Worm (Caenorhabditis elegans): Measurements from ENCODE around the gene E02H4.5.

E02H4.5 gene

DNA sequence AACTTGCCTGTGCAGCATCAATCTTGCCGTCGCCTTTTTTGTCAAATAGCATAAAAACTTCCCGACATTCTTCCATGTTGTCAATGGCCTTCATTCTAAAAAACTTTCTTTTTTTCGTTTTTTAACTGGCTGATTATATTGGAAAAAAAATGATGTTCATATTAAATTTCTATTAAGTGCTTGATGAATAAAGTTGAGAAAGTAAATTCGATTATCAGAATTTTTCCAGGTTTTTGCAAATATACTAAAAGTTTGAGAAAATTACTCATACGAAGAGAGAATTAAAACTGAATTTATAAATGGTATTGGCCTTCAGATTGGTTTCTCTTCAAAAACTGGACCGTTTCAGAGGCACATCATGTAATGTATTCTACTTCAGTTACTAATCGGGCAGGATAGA, 8.4 kb downstream of the E02H4.5 start, which contains the start of gene mlc-6:
TSS of gene mlc-6 (minus strand) at position 101 of the 400 bp plus-strand sequence.
- TF ChIP-seq dao-5 (tag; optimal IDR thresholded peaks at IDR 0.05), result no peak
- no peak for TF ChIP-seq W03F9.2 (tag; optimal IDR thresholded peaks at IDR 0.05)
- TF ChIP-seq him-1 (tag; optimal IDR thresholded peaks at IDR 0.05), result no peak

DNA sequence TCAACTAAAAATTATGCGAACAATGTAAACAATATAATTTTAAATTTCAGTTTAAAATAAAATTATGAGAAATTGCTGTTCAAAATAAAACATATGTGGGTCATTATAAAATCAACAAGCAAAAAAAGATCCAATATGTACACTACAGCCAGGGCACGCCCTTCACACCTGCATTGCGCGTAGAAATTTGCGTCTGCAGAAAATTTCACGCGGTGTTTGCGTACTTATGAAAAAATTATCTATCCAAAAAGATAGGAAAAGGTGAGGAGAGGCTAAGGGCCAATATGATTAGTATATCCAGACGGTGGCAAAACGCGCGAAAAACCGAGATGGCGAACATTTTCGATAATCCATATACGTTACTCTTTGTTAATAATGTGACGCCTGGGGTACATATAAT, 10.4 kb downstream of the E02H4.5 start:
- TF ChIP-seq him-1 (tag; optimal IDR thresholded peaks at IDR 0.05) (no peak), dao-5 (tag; optimal IDR thresholded peaks at IDR 0.05) (no peak), W03F9.2 (tag; optimal IDR thresholded peaks at IDR 0.05) (no peak)

DNA sequence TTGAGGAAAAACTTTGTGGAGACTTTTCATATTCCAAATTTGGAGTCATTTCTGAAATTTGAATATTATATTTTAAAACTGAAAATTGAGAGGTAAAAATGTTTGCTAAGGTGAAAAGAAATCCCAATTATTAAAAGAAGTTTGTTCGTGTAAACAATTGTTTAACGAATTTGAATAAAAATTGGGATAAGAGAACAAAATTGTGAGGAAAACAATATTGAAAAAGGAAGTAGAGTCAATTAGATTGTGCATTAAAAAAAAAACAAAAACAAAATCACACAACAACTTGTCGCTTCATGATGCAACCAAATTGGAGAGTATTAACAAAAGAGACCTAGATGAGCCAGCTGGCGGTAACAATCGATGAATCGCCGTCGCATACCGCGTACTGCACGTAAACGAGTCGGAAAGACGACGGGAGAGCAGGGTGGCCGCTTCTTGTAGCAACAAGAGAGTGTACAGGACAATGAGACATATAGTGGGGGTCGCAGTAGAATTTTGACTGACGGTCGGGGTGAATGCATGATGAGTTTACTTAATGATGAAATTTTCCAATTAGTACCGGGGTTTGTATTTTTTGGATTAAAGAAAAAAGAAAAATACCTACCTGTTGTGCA, 11.5 kb downstream of the E02H4.5 start, which contains the start of gene K04C1.3:
TSS of gene K04C1.3 (minus strand) at position 51 of the 617 bp plus-strand sequence.
- no peak for TF ChIP-seq W03F9.2 (tag; optimal IDR thresholded peaks at IDR 0.05)
- TF ChIP-seq dao-5 (tag; optimal IDR thresholded peaks at IDR 0.05), result no peak
- no peak for TF ChIP-seq him-1 (tag; optimal IDR thresholded peaks at IDR 0.05)

DNA sequence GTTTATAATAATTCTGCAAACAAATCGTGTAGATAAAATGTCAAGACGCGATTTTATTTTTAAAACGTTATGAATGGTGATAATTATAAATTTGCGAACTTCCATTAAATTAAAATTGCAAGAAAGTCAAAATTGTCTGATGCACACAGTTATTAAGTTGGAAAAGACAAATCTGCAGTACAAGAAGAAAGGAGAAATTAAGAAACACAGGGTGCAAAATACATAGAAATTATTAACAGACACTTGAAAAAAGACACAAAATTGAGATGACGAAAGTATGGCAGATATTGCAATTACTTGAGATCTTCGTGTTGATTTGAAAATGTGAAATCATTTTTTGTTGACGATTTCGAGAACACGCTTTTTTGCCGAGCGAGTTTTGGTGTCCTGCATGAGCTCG, 13.4 kb downstream of the E02H4.5 start:
- TF ChIP-seq dao-5 (tag; optimal IDR thresholded peaks at IDR 0.05) (no peak), W03F9.2 (tag; optimal IDR thresholded peaks at IDR 0.05) (no peak), him-1 (tag; optimal IDR thresholded peaks at IDR 0.05) (no peak)

DNA sequence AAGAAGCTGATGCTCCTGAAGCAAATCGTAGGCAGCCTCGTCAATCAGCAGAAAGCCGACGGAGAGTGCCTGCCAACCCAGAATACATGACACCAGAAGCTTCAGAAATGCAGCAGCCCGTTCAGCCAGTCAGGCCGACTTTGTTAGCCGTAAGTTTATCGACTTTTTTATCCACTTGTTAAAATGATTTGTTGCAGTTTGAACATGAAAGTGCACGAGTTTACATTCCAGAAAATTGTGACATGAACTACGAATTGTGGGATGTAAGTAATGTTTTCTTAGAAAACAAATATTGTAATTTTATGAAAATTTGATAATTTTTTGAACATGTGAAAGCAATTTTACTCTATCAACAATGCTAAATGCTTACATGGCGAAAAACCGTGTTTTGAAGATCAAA, 14.7 kb downstream of the E02H4.5 start:
- TF ChIP-seq W03F9.2 (tag; optimal IDR thresholded peaks at IDR 0.05), result no peak
- no peak for TF ChIP-seq dao-5 (tag; optimal IDR thresholded peaks at IDR 0.05)
- no peak for TF ChIP-seq him-1 (tag; optimal IDR thresholded peaks at IDR 0.05)

DNA sequence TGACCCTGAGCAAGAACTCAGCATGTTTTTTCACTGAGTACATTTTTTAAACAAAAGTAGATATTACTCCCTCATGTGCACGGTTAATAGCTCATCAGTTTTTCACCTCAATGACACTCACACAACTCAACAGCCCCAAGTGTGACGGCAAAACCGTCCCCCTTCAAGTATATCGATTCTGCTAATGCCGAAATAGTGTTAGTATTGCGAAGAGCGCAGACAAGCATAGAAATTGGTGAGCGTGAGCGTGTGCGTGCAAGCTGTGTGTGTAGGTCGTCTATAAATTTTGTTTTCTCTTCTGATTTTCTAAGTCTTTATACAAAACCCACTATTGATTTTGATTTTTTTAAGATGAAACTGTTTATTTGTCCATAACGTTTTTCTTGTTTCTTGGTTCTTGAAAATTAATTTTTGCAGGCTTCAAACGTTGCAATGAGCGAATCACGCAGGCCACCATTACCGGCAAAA, 16.6 kb downstream of the E02H4.5 start, which contains the start of gene K04C1.2:
TSS of gene K04C1.2 (plus strand) at position 418 of the 468 bp plus-strand sequence.
- no peak for TF ChIP-seq W03F9.2 (tag; optimal IDR thresholded peaks at IDR 0.05)

DNA sequence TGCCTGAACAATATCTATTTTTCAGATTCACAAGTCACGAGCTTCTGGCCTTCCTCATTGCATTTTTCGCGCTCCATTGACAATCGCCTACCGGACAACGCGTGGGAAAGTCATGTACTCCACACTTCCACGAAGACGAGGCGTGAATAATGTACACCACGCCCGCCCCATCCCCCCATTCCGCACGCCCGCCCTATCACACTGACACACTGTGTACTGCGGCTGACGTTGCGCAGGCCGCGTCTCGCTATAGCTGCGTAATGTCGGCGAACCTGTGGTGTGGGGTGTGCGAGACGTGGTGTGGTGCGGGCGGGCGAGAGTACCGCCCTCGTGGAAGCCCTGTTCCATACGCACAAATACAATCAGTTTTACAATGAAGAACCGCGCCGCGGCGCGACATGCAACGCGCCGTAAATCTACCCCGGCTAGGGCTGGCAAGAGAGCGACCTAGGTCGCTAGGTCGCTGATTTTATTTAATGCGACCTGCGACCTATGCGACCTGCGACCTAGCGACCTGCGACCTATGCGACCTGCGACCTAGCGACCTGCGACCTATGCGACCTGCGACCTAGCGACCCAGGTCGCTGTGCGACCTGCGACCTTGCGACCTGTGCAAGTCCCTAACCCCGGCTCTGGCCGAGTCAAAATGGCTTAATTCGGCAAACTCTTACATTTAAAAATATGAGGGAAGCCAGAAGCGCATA, 18.7 kb downstream of the E02H4.5 start:
- TF ChIP-seq him-1 (tag; optimal IDR thresholded peaks at IDR 0.05) (no peak), dao-5 (tag; optimal IDR thresholded peaks at IDR 0.05) (no peak)

DNA sequence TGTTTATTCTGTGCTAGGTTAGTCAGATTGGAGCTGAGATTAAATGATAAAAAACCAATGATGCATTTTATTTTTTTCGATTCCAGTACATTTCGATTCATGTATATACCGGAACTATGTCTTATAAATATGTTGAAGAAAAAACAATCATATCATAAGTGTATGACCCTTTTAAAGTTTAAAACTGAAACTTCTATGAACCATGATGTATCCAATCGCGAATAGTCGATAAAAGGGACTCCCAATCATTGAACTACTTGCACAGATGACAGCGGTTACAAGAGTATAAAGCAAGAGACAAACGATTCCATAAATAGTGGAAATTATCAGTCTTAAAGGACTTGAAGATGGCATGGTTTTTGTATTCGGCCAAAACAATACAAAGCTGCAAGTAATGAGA, 20.0 kb downstream of the E02H4.5 start, which contains the start of gene srg-37:
TSS of gene srg-37 (minus strand) at position 101 of the 400 bp plus-strand sequence.
- TF ChIP-seq dao-5 (tag; optimal IDR thresholded peaks at IDR 0.05) (no peak), him-1 (tag; optimal IDR thresholded peaks at IDR 0.05) (no peak), W03F9.2 (tag; optimal IDR thresholded peaks at IDR 0.05) (no peak)

DNA sequence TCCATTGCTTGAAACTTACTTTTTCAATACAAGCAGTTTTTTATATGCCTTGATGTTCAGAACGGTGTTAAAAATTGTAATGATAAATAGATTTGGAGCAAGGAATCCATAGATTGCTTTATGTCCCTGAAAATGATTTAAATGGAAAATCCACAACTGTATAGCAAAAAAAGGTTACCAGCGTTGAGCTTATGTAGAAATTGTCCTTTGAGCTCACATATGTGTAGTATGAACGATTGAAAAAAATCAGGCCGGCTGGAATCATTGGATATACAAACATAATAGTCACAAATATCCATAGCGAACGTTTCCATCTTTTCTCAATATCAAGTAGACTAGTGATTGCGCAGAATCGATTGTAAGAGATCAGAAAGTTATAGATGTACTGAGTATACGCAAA, 20.6 kb downstream of the E02H4.5 start, which contains the start of gene srg-36:
TSS of gene srg-36 (minus strand) at position 101 of the 400 bp plus-strand sequence.
- no peak for TF ChIP-seq W03F9.2 (tag; optimal IDR thresholded peaks at IDR 0.05)
- TF ChIP-seq dao-5 (tag; optimal IDR thresholded peaks at IDR 0.05), result no peak
- TF ChIP-seq him-1 (tag; optimal IDR thresholded peaks at IDR 0.05), result no peak

DNA sequence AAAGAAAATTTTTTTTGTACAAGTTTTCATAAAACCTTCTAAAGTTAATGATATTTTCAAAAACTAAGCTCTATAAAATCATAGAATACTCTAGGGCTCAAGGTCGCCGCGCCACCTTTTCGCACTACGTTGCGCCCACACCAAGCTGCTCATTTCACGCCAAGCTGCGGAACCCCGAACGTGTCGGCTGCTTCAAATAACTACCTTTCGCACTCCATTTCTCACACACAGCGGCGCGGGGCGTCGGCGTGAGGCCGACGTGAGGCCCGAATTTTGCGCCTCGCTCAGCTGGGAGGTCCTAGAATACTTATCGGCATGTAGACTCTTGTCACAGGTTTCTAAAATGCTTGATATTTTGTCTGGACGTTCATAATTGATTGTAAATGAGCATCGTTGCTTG, 22.9 kb downstream of the E02H4.5 start:
- no peak for TF ChIP-seq him-1 (tag; optimal IDR thresholded peaks at IDR 0.05)
- TF ChIP-seq dao-5 (tag; optimal IDR thresholded peaks at IDR 0.05), result no peak
- TF ChIP-seq W03F9.2 (tag; optimal IDR thresholded peaks at IDR 0.05), result no peak

DNA sequence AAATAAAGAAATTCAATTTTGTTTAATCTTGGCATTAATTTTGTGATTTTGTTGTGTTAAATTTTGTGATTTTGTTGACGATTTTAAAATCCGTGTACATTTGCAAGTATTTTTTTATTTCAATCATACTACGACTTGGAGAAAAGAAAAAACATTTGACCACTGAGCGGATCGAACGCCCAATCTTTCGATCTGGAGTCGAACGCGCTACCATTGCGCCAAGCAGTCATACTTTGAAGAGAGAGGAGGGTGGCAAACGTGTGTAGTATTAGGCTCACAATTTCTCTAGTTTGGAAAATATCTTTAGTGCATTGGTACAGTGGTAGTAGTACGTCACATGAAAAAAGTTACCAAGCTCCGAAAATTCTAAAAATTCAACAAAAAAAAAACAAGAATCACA, 26.2 kb downstream of the E02H4.5 start:
- TF ChIP-seq him-1 (tag; optimal IDR thresholded peaks at IDR 0.05), result no peak
- TF ChIP-seq W03F9.2 (tag; optimal IDR thresholded peaks at IDR 0.05), result no peak
- no peak for TF ChIP-seq dao-5 (tag; optimal IDR thresholded peaks at IDR 0.05)

DNA sequence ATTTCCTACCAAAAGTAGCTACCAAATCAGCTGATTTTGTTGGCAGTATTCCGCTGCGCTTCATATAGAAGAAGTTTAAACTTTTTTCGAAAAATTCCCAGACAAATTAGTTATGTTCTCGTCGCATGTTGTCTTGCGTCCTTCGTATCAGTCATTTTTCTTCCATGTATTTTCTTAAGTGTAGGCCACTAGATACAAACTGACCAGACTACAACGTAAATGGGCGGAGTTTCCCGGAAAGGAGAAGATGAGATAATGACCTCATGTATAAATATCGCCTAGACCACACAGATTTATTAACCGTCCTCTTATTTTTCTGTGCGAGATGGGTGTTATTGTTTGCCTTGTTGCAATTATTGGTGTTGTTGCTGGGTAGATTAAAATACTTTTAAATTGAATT, 29.7 kb downstream of the E02H4.5 start, which contains the start of gene cyp-13B2:
TSS of gene cyp-13B2 (plus strand) at position 301 of the 400 bp plus-strand sequence.
- TF ChIP-seq him-1 (tag; optimal IDR thresholded peaks at IDR 0.05), result no peak
- TF ChIP-seq dao-5 (tag; optimal IDR thresholded peaks at IDR 0.05), result no peak
- TF ChIP-seq W03F9.2 (tag; optimal IDR thresholded peaks at IDR 0.05), result no peak

DNA sequence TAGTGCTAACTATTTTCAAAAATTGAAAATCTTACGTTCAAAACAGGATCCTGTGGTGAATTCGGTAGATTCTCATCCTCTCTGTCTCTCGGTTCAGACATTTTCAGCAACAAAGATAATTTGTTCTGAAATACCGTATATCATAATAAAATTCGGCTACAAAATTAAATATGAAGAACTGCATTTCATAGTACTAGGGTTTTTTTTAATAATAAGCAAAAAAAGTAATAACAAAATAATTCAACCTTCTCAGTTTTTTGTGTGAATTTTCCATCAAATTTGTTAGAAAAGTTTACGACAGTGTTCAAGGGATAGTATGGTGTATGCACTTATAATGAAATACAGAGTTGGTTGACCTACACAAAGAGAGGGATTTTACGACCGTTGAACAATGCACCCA, 31.8 kb downstream of the E02H4.5 start, which contains the start of gene K06G5.3:
TSS of gene K06G5.3 (minus strand) at position 101 of the 400 bp plus-strand sequence.
- TF ChIP-seq dao-5 (tag; optimal IDR thresholded peaks at IDR 0.05) (no peak), W03F9.2 (tag; optimal IDR thresholded peaks at IDR 0.05) (no peak), him-1 (tag; optimal IDR thresholded peaks at IDR 0.05) (no peak)

DNA sequence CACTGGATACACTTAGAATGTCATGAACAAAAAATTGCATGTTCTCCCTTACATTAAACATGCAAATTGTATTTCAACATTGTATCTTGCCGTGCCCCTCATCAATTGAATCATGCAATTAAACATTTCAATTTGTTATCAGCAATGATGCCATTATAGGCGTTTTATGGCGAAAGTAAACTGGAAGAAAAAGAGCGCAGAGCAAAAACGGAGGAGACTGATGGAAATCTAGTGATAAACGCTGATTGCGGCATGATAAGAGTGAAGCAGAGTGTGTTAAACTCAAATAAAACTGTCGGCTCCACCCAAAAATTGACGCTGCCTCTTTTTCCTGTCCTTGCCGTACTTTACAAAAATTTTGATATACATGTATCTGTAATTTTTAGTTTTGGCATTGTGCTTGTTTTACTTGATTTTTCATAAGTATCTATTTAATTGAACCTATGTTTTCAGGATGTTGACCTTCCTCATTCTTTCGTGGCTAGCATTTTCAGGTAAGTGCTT, 40.4 kb downstream of the E02H4.5 start, which contains the start of gene K06G5.1:
TSS of gene K06G5.1 (plus strand) at position 454 of the 504 bp plus-strand sequence.
- no peak for TF ChIP-seq him-1 (tag; optimal IDR thresholded peaks at IDR 0.05)
- no peak for TF ChIP-seq W03F9.2 (tag; optimal IDR thresholded peaks at IDR 0.05)
- TF ChIP-seq dao-5 (tag; optimal IDR thresholded peaks at IDR 0.05), result no peak

Measured in whole organism, L4/young adult.